Fruit fly (Drosophila melanogaster): ENCODE measurements around the gene CG14411.

CG14411 gene

dm6 chrX:14848755-14849354 lies 16.4 kb downstream of the CG14411 start, which contains the start of gene CG9522 (continued):
- TF ChIP-seq C15 (GFP tag; IDR thresholded peaks at IDR 0.05) (no peak), CG6813 (GFP tag; optimal IDR thresholded peaks at IDR 0.05) (peak; percentile 67), ham (GFP tag; IDR thresholded peaks at IDR 0.05) (no peak), NC2β (GFP tag; optimal IDR thresholded peaks at IDR 0.05) (no peak), luna (GFP tag; optimal IDR thresholded peaks at IDR 0.05) (no peak), CG17385 (GFP tag; optimal IDR thresholded peaks at IDR 0.05) (peak; percentile 75), h (optimal IDR thresholded peaks at IDR 0.05) (no peak), CHES-1-like (GFP tag; optimal IDR thresholded peaks at IDR 0.05) (no peak), danr (GFP tag; IDR thresholded peaks at IDR 0.05) (peak; percentile 49; the same call in 1 of the 2 replicates), trem (tag; optimal IDR thresholded peaks at IDR 0.05) (peak; percentile 68), CG1792 (GFP tag; optimal IDR thresholded peaks at IDR 0.05) (no peak), bowl (GFP tag; IDR thresholded peaks at IDR 0.05) (peak; percentile 33; the same call in 1 of the 2 replicates), Camta (GFP tag; optimal IDR thresholded peaks at IDR 0.05) (peak; percentile 37), vvl (GFP tag; IDR thresholded peaks at IDR 0.05) (peak; percentile 90), Sry-δ (GFP tag; optimal IDR thresholded peaks at IDR 0.05) (peak; percentile 3), stwl (tag; optimal IDR thresholded peaks at IDR 0.05) (peak; percentile 5), CG3281 (GFP tag; optimal IDR thresholded peaks at IDR 0.05) (peak; percentile 58), CG9437 (GFP tag; optimal IDR thresholded peaks at IDR 0.05) (peak; percentile 35), pita (GFP tag; optimal IDR thresholded peaks at IDR 0.05) (no peak), lola (GFP tag; optimal IDR thresholded peaks at IDR 0.05) (peak in 1 of 3 experiments; percentile 71), ci (GFP tag; IDR thresholded peaks at IDR 0.05) (peak; percentile 91), cato (GFP tag; optimal IDR thresholded peaks at IDR 0.05; ENCODE audit: borderline replicate concordance) (no peak), CG17829 (tag; optimal IDR thresholded peaks at IDR 0.05) (peak; percentile 52), ro (GFP tag; IDR thresholded peaks at IDR 0.05) (0 out of 2 replicates have a peak, but pooled peaks have one; percentile 33), CG8765 (GFP tag; IDR thresholded peaks at IDR 0.05) (peak; percentile 53; the same call in 1 of the 2 replicates), Dref (GFP tag; IDR thresholded peaks at IDR 0.05) (no peak), exex (tag; optimal IDR thresholded peaks at IDR 0.05) (no peak), CG34224 (GFP tag; IDR thresholded peaks at IDR 0.05; ENCODE audit: partially characterized antibody) (no peak), CG7839 (tag; optimal IDR thresholded peaks at IDR 0.05) (peak; percentile 70), CG10959 (GFP tag; IDR thresholded peaks at IDR 0.05) (peak; percentile 79), CG3163 (GFP tag; optimal IDR thresholded peaks at IDR 0.05) (no peak), Awh (GFP tag; IDR thresholded peaks at IDR 0.05) (peak; percentile 87), CG9876 (GFP tag; optimal IDR thresholded peaks at IDR 0.05) (no peak), zf30C (GFP tag; optimal IDR thresholded peaks at IDR 0.05) (no peak), CG7556 (GFP tag; optimal IDR thresholded peaks at IDR 0.05) (peak; percentile 63), CG2202 (tag; optimal IDR thresholded peaks at IDR 0.05) (peak; percentile 62), CG11093 (GFP tag; IDR thresholded peaks at IDR 0.05) (peak; percentile 72), gsb (GFP tag; IDR thresholded peaks at IDR 0.05) (peak; percentile 61), ranshi (GFP tag; IDR thresholded peaks at IDR 0.05) (peak; percentile 60), bcd (GFP tag; optimal IDR thresholded peaks at IDR 0.05) (peak; percentile 72), CG10147 (GFP tag; optimal IDR thresholded peaks at IDR 0.05) (peak; percentile 61), gro (GFP tag; optimal IDR thresholded peaks at IDR 0.05) (no peak), dm (GFP tag; optimal IDR thresholded peaks at IDR 0.05) (no peak), CG10321 (GFP tag; IDR thresholded peaks at IDR 0.05) (no peak), CG13624 (GFP tag; optimal IDR thresholded peaks at IDR 0.05) (peak; percentile 7), CG4730 (GFP tag; IDR thresholded peaks at IDR 0.05) (peak; percentile 48; the same call in 1 of the 2 replicates), onecut (GFP tag; IDR thresholded peaks at IDR 0.05) (peak; percentile 63), CG30020 (tag; optimal IDR thresholded peaks at IDR 0.05) (no peak), D19B (GFP tag; optimal IDR thresholded peaks at IDR 0.05) (no peak), CG10565 (GFP tag; optimal IDR thresholded peaks at IDR 0.05) (no peak), Xrp1 (GFP tag; IDR thresholded peaks at IDR 0.05) (peak; percentile 86)
